Worm (Caenorhabditis elegans) whole organism, mixed stage, embryonic: ENCODE measurements around the gene F48B9.8.

ENCODE experiments used
- M03D4.4 ChIP-seq: sonication (generic microtip); optimal IDR thresholded peaks from 2 replicates; lab custom pipeline; 2017; ENCODE audit warnings: mild to moderate bottlenecking, missing genetic modification characterization, missing compliant biosample characterization
- blmp-1 ChIP-seq: fragments of 150-350 bp; optimal IDR thresholded peaks from 2 replicates; lab custom pipeline; 2014; ENCODE audit warnings: missing biosample characterization, missing genetic modification characterization
- ceh-39 ChIP-seq: fragments of 150-350 bp; optimal IDR thresholded peaks from 2 replicates; lab custom pipeline; 2014; ENCODE audit warnings: missing biosample characterization, missing genetic modification characterization
- ces-1 ChIP-seq: fragments of 150-350 bp; optimal IDR thresholded peaks from 2 replicates; lab custom pipeline; 2014; ENCODE audit warnings: missing biosample characterization, missing genetic modification reagents, missing genetic modification characterization
- drap-1 ChIP-seq: fragments of 200-800 bp; sonication (Bioruptor generic); optimal IDR thresholded peaks from 3 replicates; lab custom pipeline; 2018; ENCODE audit warnings: mild to moderate bottlenecking, missing genetic modification characterization, missing compliant biosample characterization
- elt-3 ChIP-seq: fragments of 150-350 bp; optimal IDR thresholded peaks from 2 replicates; lab custom pipeline; 2014; ENCODE audit warnings: missing biosample characterization, missing genetic modification characterization
- lin-13 ChIP-seq: fragments of 150-350 bp; optimal IDR thresholded peaks from 2 replicates; lab custom pipeline; 2014; ENCODE audit warnings: missing biosample characterization, missing genetic modification characterization
- lsy-2 ChIP-seq: fragments of 150-350 bp; optimal IDR thresholded peaks from 2 replicates; lab custom pipeline; 2014; ENCODE audit warnings: missing biosample characterization, missing genetic modification characterization
- nhr-12 ChIP-seq: fragments of 150-350 bp; optimal IDR thresholded peaks from 2 replicates; lab custom pipeline; 2014; ENCODE audit warnings: missing biosample characterization, missing genetic modification characterization
- pha-4 ChIP-seq: fragments of 150-350 bp; optimal IDR thresholded peaks from 2 replicates; lab custom pipeline; 2018; ENCODE audit warnings: missing biosample characterization, missing genetic modification reagents, missing genetic modification characterization
- snpc-4 ChIP-seq: fragments of 150-350 bp; optimal IDR thresholded peaks from 2 replicates; lab custom pipeline; 2014; ENCODE audit warnings: missing biosample characterization, missing genetic modification characterization
- unc-39 ChIP-seq: fragments of 150-350 bp; optimal IDR thresholded peaks from 2 replicates; lab custom pipeline; 2014; ENCODE audit warnings: missing biosample characterization, missing genetic modification characterization
- unc-62 ChIP-seq: fragments of 150-350 bp; optimal IDR thresholded peaks from 2 replicates; lab custom pipeline; 2014; ENCODE audit warnings: missing biosample characterization, missing genetic modification reagents, missing genetic modification characterization

DNA sequence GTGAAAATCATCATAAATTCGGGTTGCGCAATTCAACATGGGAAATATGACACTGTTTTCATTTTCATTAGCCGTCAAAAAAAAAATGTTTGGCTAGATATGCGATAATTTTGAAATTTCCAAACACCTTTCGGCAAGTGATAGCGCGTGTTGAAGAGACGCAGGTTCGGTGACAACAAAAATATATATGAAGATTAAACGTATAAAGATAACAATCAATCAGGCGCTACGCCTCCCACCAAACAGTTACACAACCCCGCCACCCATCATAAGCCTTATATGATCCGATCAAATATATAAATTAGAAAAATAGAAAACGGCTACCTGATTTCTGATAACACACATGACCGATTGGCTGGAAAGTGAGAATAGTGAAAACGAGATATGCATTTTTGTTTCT, 24.1 kb downstream of the F48B9.8 start:
- TF ChIP-seq snpc-4 (tag; lab: Kevin White, UChicago) (no peak), ceh-39 (tag; lab: Kevin White, UChicago) (no peak), lin-13 (tag; lab: Kevin White, UChicago) (no peak), drap-1 (GFP tag; lab: Kevin White, UChicago) (no peak), unc-62 (GFP tag; lab: Kevin White, UChicago) (no peak), lsy-2 (no peak), unc-39 (tag; lab: Kevin White, UChicago) (no peak), M03D4.4 (no peak), nhr-12 (tag; lab: Kevin White, UChicago) (no peak), blmp-1 (tag; lab: Kevin White, UChicago) (no peak), pha-4 (no peak), ces-1 (GFP tag; lab: Kevin White, UChicago) (no peak), elt-3 (tag; lab: Kevin White, UChicago) (no peak)
